Fruit fly (Drosophila melanogaster) whole organism, prepupa: Measurements from ENCODE around the gene CG17141.

Experiments
- CG10631 ChIP-seq: fragments of 200-800 bp; sonication (Bioruptor generic); optimal IDR thresholded peaks from 2 replicates; lab custom pipeline; 2016; ENCODE audit warnings: missing biosample characterization, missing genetic modification characterization
- CG11294 ChIP-seq: fragments of 200-800 bp; sonication (Bioruptor generic); IDR thresholded peaks from 2 replicates; pipeline ENCODE4 v1.3.6; 2022; ENCODE audit warnings: missing biosample characterization, missing genetic modification characterization
- CG11762 ChIP-seq: fragments of 200-800 bp; sonication (Bioruptor generic); optimal IDR thresholded peaks from 3 replicates; lab custom pipeline; 2016; ENCODE audit warnings: missing biosample characterization, missing genetic modification characterization; ENCODE audit not compliant: insufficient read depth
- CG11902 ChIP-seq: fragments of 200-800 bp; sonication (Bioruptor generic); optimal IDR thresholded peaks from 3 replicates; lab custom pipeline; 2016; ENCODE audit warnings: missing biosample characterization, missing genetic modification characterization
- CG15336 ChIP-seq: fragments of 200-800 bp; sonication (Bioruptor generic); IDR thresholded peaks from 2 replicates; pipeline ENCODE4 v1.3.6; 2022; ENCODE audit warnings: missing biosample characterization, missing genetic modification characterization
- CG31627 ChIP-seq: fragments of 200-800 bp; sonication (Bioruptor generic); optimal IDR thresholded peaks from 3 replicates; lab custom pipeline; 2016; ENCODE audit warnings: missing biosample characterization, missing genetic modification characterization
- CG32006 ChIP-seq: fragments of 200-800 bp; sonication (Bioruptor generic); optimal IDR thresholded peaks from 3 replicates; lab custom pipeline; 2017; ENCODE audit warnings: missing biosample characterization, mild to moderate bottlenecking, missing genetic modification characterization
- CG4318 ChIP-seq: fragments of 200-800 bp; sonication (Bioruptor generic); optimal IDR thresholded peaks from 3 replicates; lab custom pipeline; 2017; ENCODE audit warnings: missing biosample characterization, mild to moderate bottlenecking, missing genetic modification characterization
- CG6792 ChIP-seq: fragments of 200-800 bp; sonication (Bioruptor generic); optimal IDR thresholded peaks from 3 replicates; lab custom pipeline; 2016; ENCODE audit warnings: missing biosample characterization, missing genetic modification characterization
- CG6808 ChIP-seq: fragments of 200-800 bp; sonication (Bioruptor generic); optimal IDR thresholded peaks from 3 replicates; lab custom pipeline; 2017; ENCODE audit warnings: missing biosample characterization, missing genetic modification characterization, mild to moderate bottlenecking, moderate library complexity, missing genetic modification reagents
- CG7368 ChIP-seq: fragments of 200-800 bp; sonication (Bioruptor generic); optimal IDR thresholded peaks from 3 replicates; lab custom pipeline; 2016; ENCODE audit warnings: missing biosample characterization, missing genetic modification characterization
- CG8119 ChIP-seq: fragments of 200-800 bp; sonication (Bioruptor generic); IDR thresholded peaks from 3 replicates; pipeline ENCODE4 v1.3.6; 2022; ENCODE audit warnings: missing biosample characterization, missing genetic modification characterization
- CG8319 ChIP-seq: fragments of 200-800 bp; sonication (Bioruptor generic); optimal IDR thresholded peaks from 3 replicates; lab custom pipeline; 2016; ENCODE audit warnings: missing biosample characterization, missing genetic modification characterization
- CG8632 ChIP-seq: fragments of 200-800 bp; sonication (Bioruptor generic); optimal IDR thresholded peaks from 3 replicates; lab custom pipeline; 2016; ENCODE audit warnings: missing biosample characterization, missing genetic modification characterization
- Eip78C ChIP-seq: fragments of 200-800 bp; sonication (Bioruptor generic); peaks from one replicate; lab custom pipeline; 2016; ENCODE audit warnings: missing biosample characterization, missing genetic modification characterization
- Ets21C ChIP-seq: fragments of 200-800 bp; sonication (Bioruptor generic); optimal IDR thresholded peaks from 3 replicates; lab custom pipeline; 2016; ENCODE audit warnings: missing biosample characterization, missing genetic modification characterization
- Ets96B ChIP-seq: fragments of 200-800 bp; optimal IDR thresholded peaks from 2 replicates; lab custom pipeline; 2019; ENCODE audit warnings: missing biosample characterization, mild to moderate bottlenecking, missing genetic modification characterization, moderate library complexity
- Gug ChIP-seq: fragments of 200-800 bp; sonication (Bioruptor generic); IDR thresholded peaks from 2 replicates; pipeline ENCODE4 v1.3.6; 2022; ENCODE audit warnings: missing biosample characterization, missing genetic modification characterization
- Hr38 ChIP-seq: sonication (Bioruptor generic); optimal IDR thresholded peaks from 2 replicates; lab custom pipeline; 2016; ENCODE audit warnings: missing biosample characterization, missing genetic modification characterization
- Hr39 ChIP-seq: fragments of 200-800 bp; sonication (Bioruptor generic); optimal IDR thresholded peaks from 2 replicates; lab custom pipeline; 2016; ENCODE audit warnings: missing biosample characterization, missing genetic modification characterization
- Hr4 ChIP-seq: fragments of 200-800 bp; sonication (Bioruptor generic); optimal IDR thresholded peaks from 3 replicates; lab custom pipeline; 2016; ENCODE audit warnings: missing biosample characterization, missing genetic modification characterization
- Lpt ChIP-seq: fragments of 200-800 bp; sonication (Bioruptor generic); optimal IDR thresholded peaks from 3 replicates; lab custom pipeline; 2016; ENCODE audit warnings: missing biosample characterization, missing genetic modification characterization
- Met ChIP-seq: fragments of 200-800 bp; sonication (Bioruptor generic); optimal IDR thresholded peaks from 3 replicates; lab custom pipeline; 2016; ENCODE audit warnings: missing biosample characterization, missing genetic modification characterization
- OdsH ChIP-seq: fragments of 200-800 bp; sonication (Bioruptor generic); optimal IDR thresholded peaks from 3 replicates; lab custom pipeline; 2016; ENCODE audit warnings: missing biosample characterization, missing genetic modification characterization
- Sox15 ChIP-seq: fragments of 200-800 bp; sonication (Bioruptor generic); optimal IDR thresholded peaks from 3 replicates; lab custom pipeline; 2016; ENCODE audit warnings: missing biosample characterization, missing genetic modification characterization
- achi ChIP-seq: fragments of 200-800 bp; sonication (Bioruptor generic); optimal IDR thresholded peaks from 3 replicates; lab custom pipeline; 2016; ENCODE audit warnings: missing biosample characterization, missing genetic modification characterization
- cyc ChIP-seq: fragments of 200-800 bp; sonication (Bioruptor generic); optimal IDR thresholded peaks from 3 replicates; lab custom pipeline; 2016; ENCODE audit warnings: missing biosample characterization, missing genetic modification characterization
- dac ChIP-seq: fragments of 200-800 bp; sonication (Bioruptor generic); optimal IDR thresholded peaks from 2 replicates; lab custom pipeline; 2017; ENCODE audit warnings: missing biosample characterization, mild to moderate bottlenecking, missing genetic modification characterization
- dsx ChIP-seq: fragments of 200-800 bp; optimal IDR thresholded peaks from 3 replicates; lab custom pipeline; 2019; ENCODE audit warnings: missing biosample characterization, mild to moderate bottlenecking, missing genetic modification characterization, moderate library complexity; ENCODE audit not compliant: poor library complexity, severe bottlenecking
- eg ChIP-seq: fragments of 200-800 bp; sonication (Bioruptor generic); IDR thresholded peaks from 3 replicates; pipeline ENCODE4 v1.3.6; 2022; ENCODE audit warnings: missing biosample characterization, missing genetic modification characterization
- esn ChIP-seq: fragments of 200-800 bp; sonication (Bioruptor generic); optimal IDR thresholded peaks from 2 replicates; lab custom pipeline; 2016; ENCODE audit warnings: missing biosample characterization, mild to moderate bottlenecking, missing genetic modification characterization, moderate library complexity
- fd85E ChIP-seq: fragments of 200-800 bp; sonication (Bioruptor generic); optimal IDR thresholded peaks from 3 replicates; lab custom pipeline; 2016; ENCODE audit warnings: missing biosample characterization, missing genetic modification characterization
- fkh ChIP-seq: fragments of 200-800 bp; sonication (Bioruptor generic); optimal IDR thresholded peaks from 3 replicates; lab custom pipeline; 2017; ENCODE audit warnings: missing biosample characterization, mild to moderate bottlenecking, missing genetic modification characterization, moderate library complexity
- lz ChIP-seq: fragments of 200-800 bp; sonication (Bioruptor generic); optimal IDR thresholded peaks from 3 replicates; lab custom pipeline; 2016; ENCODE audit warnings: missing biosample characterization, missing genetic modification characterization
- net ChIP-seq: fragments of 200-800 bp; sonication (Bioruptor generic); optimal IDR thresholded peaks from 3 replicates; lab custom pipeline; 2016; ENCODE audit warnings: missing biosample characterization, missing genetic modification characterization
- pdm3 ChIP-seq: fragments of 200-800 bp; sonication (Bioruptor generic); optimal IDR thresholded peaks from 3 replicates; lab custom pipeline; 2016; ENCODE audit warnings: missing biosample characterization, missing genetic modification characterization
- spab ChIP-seq: fragments of 200-800 bp; sonication (Bioruptor generic); optimal IDR thresholded peaks from 2 replicates; lab custom pipeline; 2017; ENCODE audit warnings: missing biosample characterization, mild to moderate bottlenecking, missing genetic modification characterization, missing genetic modification reagents
- svp ChIP-seq: fragments of 200-800 bp; sonication (Bioruptor generic); peaks from one replicate; lab custom pipeline; 2016; ENCODE audit warnings: missing biosample characterization, missing genetic modification characterization
- topi ChIP-seq: fragments of 200-800 bp; sonication (Bioruptor generic); optimal IDR thresholded peaks from 3 replicates; lab custom pipeline; 2016; ENCODE audit warnings: missing biosample characterization, missing genetic modification characterization
- vri ChIP-seq: fragments of 200-800 bp; sonication (Bioruptor generic); optimal IDR thresholded peaks from 3 replicates; lab custom pipeline; 2016; ENCODE audit warnings: missing biosample characterization, mild to moderate bottlenecking, missing genetic modification characterization

The CG17141 gene

dm6 chr3R:22727857-22728256 lies 19.5 kb downstream of the CG17141 start:
- TF ChIP-seq CG8632 (GFP tag; lab: Kevin White, UChicago), result no peak
- TF ChIP-seq CG7368 (GFP tag; lab: Kevin White, UChicago), result no peak
- TF ChIP-seq CG32006, result peak; percentile 72
- TF ChIP-seq CG11902 (GFP tag; lab: Kevin White, UChicago), result no peak
- TF ChIP-seq CG8319 (GFP tag; lab: Kevin White, UChicago), result peak; percentile 32
- no peak for TF ChIP-seq dac (GFP tag; lab: Kevin White, UChicago)
- peak; percentile 67 for TF ChIP-seq Hr4
- TF ChIP-seq fd85E (GFP tag; lab: Kevin White, UChicago), result no peak
- peak; percentile 87 for TF ChIP-seq eg (GFP tag; lab: Robert Waterston, UW)
- no peak for TF ChIP-seq fkh (GFP tag; lab: Kevin White, UChicago)
- peak; percentile 48 for TF ChIP-seq CG31627 (GFP tag; lab: Kevin White, UChicago)
- TF ChIP-seq pdm3 (GFP tag; lab: Kevin White, UChicago), result no peak
- TF ChIP-seq vri, result peak; percentile 7
- no peak for TF ChIP-seq Ets21C (GFP tag; lab: Kevin White, UChicago)
- no peak for TF ChIP-seq cyc (GFP tag; lab: Kevin White, UChicago)
- TF ChIP-seq Sox15, result no peak
- TF ChIP-seq svp, result peak; percentile 56
- TF ChIP-seq CG10631 (GFP tag; lab: Kevin White, UChicago), result peak; percentile 9
- no peak for TF ChIP-seq CG11762 (GFP tag; lab: Kevin White, UChicago)
- peak; percentile 80 for TF ChIP-seq CG15336
- no peak for TF ChIP-seq achi (GFP tag; lab: Kevin White, UChicago)
- peak; percentile 41; the same call in 1 of the 2 replicates for TF ChIP-seq CG11294 (GFP tag; lab: Robert Waterston, UW)
- peak; percentile 13 for TF ChIP-seq CG4318 (GFP tag; lab: Kevin White, UChicago)
- TF ChIP-seq Ets96B (tag; lab: Kevin White, UChicago), result no peak
- TF ChIP-seq CG8119, result no peak
- TF ChIP-seq spab (GFP tag; lab: Kevin White, UChicago), result no peak
- no peak for TF ChIP-seq Hr38 (GFP tag; lab: Kevin White, UChicago)
- no peak for TF ChIP-seq Hr39 (GFP tag; lab: Kevin White, UChicago)
- no peak for TF ChIP-seq net (GFP tag; lab: Kevin White, UChicago)
- TF ChIP-seq Gug, result peak; percentile 54
- TF ChIP-seq Met (GFP tag; lab: Kevin White, UChicago), result no peak
- no peak for TF ChIP-seq dsx (GFP tag; lab: Kevin White, UChicago)
- no peak for TF ChIP-seq CG6808 (GFP tag; lab: Kevin White, UChicago)
- no peak for TF ChIP-seq topi (GFP tag; lab: Kevin White, UChicago)
- TF ChIP-seq lz (GFP tag; lab: Kevin White, UChicago), result peak; percentile 16
- no peak for TF ChIP-seq OdsH (GFP tag; lab: Kevin White, UChicago)
- TF ChIP-seq esn (GFP tag; lab: Kevin White, UChicago), result peak; percentile 41
- peak; percentile 16 for TF ChIP-seq CG6792 (GFP tag; lab: Kevin White, UChicago)

DNA sequence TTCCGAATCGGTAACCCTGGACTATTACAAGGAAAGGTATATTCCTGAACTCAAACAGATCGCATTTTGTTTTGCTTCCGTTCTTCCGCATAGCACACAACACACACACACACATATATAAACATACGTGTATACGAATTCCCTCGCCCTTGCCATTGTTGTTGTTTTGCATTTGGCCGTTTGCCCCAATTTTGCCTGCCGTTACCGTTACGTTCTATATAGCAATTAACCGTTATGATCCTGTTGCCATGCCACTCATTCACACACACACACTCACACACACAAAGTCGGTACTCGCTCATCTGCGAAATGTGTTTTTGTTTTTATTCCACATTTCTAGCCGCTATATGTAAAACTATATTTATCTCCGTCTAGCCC lies 20.0 kb downstream of the CG17141 start:
- TF ChIP-seq CG8319 (GFP tag; lab: Kevin White, UChicago), result no peak
- no peak for TF ChIP-seq Eip78C (GFP tag; lab: Kevin White, UChicago)
- TF ChIP-seq Lpt (GFP tag; lab: Kevin White, UChicago), result no peak
- TF ChIP-seq, all 60 proteins: peak for 0
